Worm (Caenorhabditis elegans) whole organism, young adult: ENCODE data around the gene C04A11.5.

Experiments used
- B0035.1 ChIP-seq: sonication (generic microtip); optimal IDR thresholded peaks from 2 replicates; lab custom pipeline; 2016; ENCODE audit warnings: missing genetic modification characterization, mild to moderate bottlenecking, missing compliant biosample characterization, missing genotype, missing genetic modification reagents
- B0261.1 ChIP-seq: sonication (generic microtip); optimal IDR thresholded peaks from 2 replicates; lab custom pipeline; 2016; ENCODE audit warnings: mild to moderate bottlenecking, missing genetic modification characterization, moderate library complexity, missing compliant biosample characterization
- C06A6.2 ChIP-seq: fragments of 200-800 bp; sonication (Bioruptor generic); conservative IDR thresholded peaks from 2 replicates; pipeline ENCODE4 v1.3.6; 2022; ENCODE audit warnings: missing genetic modification characterization, missing compliant biosample characterization
- D2030.7 ChIP-seq: fragments of 200-800 bp; sonication (Bioruptor generic); IDR thresholded peaks from 2 replicates; pipeline ENCODE4 v1.3.6; 2022; ENCODE audit warnings: missing genetic modification reagents, missing genetic modification characterization, missing compliant biosample characterization
- F10E7.11 ChIP-seq: sonication (generic microtip); optimal IDR thresholded peaks from 2 replicates; lab custom pipeline; 2017; ENCODE audit warnings: mild to moderate bottlenecking, missing genetic modification characterization, moderate library complexity, missing compliant biosample characterization
- F23B12.7 ChIP-seq: sonication (generic microtip); optimal IDR thresholded peaks from 2 replicates; lab custom pipeline; 2017; ENCODE audit warnings: missing genetic modification characterization, mild to moderate bottlenecking, missing compliant biosample characterization, antibody characterized with exemption, moderate library complexity; ENCODE audit not compliant: insufficient read depth
- F33H1.4 ChIP-seq: fragments of 200-800 bp; sonication (Bioruptor generic); IDR thresholded peaks from 2 replicates; pipeline ENCODE4 v1.3.6; 2022; ENCODE audit warnings: missing genetic modification reagents, missing genetic modification characterization, missing compliant biosample characterization
- T07F8.4 ChIP-seq: sonication (generic microtip); optimal IDR thresholded peaks from 2 replicates; lab custom pipeline; 2016; ENCODE audit warnings: mild to moderate bottlenecking, missing genetic modification characterization, moderate library complexity, missing compliant biosample characterization
- T26A5.8 ChIP-seq: sonication (generic microtip); optimal IDR thresholded peaks from 2 replicates; lab custom pipeline; 2016; ENCODE audit warnings: missing genetic modification characterization, missing compliant biosample characterization
- Y53F4B.3 ChIP-seq: fragments of 200-800 bp; sonication (Bioruptor generic); IDR thresholded peaks from 2 replicates; pipeline ENCODE4 v1.3.6; 2022; ENCODE audit warnings: missing genetic modification reagents, missing genetic modification characterization, missing compliant biosample characterization
- Y53G8AR.9 ChIP-seq: fragments of 200-800 bp; sonication (Bioruptor generic); conservative IDR thresholded peaks from 2 replicates; pipeline ENCODE4 v1.3.6; 2022; ENCODE audit warnings: missing genetic modification reagents, missing genetic modification characterization, missing compliant biosample characterization
- aptf-2 ChIP-seq: fragments of 200-800 bp; sonication (Bioruptor generic); conservative IDR thresholded peaks from 2 replicates; pipeline ENCODE4 v1.3.6; 2022; ENCODE audit warnings: missing genetic modification reagents, missing genetic modification characterization, missing compliant biosample characterization
- aptf-3 ChIP-seq: fragments of 200-800 bp; sonication (Bioruptor generic); IDR thresholded peaks from 2 replicates; pipeline ENCODE4 v1.3.6; 2022; ENCODE audit warnings: missing genetic modification characterization, missing compliant biosample characterization
- atf-7 ChIP-seq: sonication (generic microtip); optimal IDR thresholded peaks from 2 replicates; lab custom pipeline; 2017; ENCODE audit warnings: mild to moderate bottlenecking, missing genetic modification characterization, missing compliant biosample characterization
- bed-2 ChIP-seq: fragments of 200-800 bp; sonication (Bioruptor generic); IDR thresholded peaks from 2 replicates; pipeline ENCODE4 v1.3.6; 2022; ENCODE audit warnings: missing genetic modification reagents, missing genetic modification characterization, missing compliant biosample characterization
- ceh-27 ChIP-seq: fragments of 200-800 bp; sonication (Bioruptor generic); optimal IDR thresholded peaks from 2 replicates; lab custom pipeline; 2018; ENCODE audit warnings: mild to moderate bottlenecking, missing genetic modification characterization, moderate library complexity, missing compliant biosample characterization
- ceh-40 ChIP-seq: fragments of 200-800 bp; sonication (Bioruptor generic); IDR thresholded peaks from 2 replicates; pipeline ENCODE4 v1.3.6; 2022; ENCODE audit warnings: missing genetic modification characterization, missing compliant biosample characterization
- ceh-79 ChIP-seq: sonication (generic microtip); optimal IDR thresholded peaks from 2 replicates; lab custom pipeline; 2017; ENCODE audit warnings: mild to moderate bottlenecking, missing genetic modification characterization, missing compliant biosample characterization
- dox-1 ChIP-seq: fragments of 200-800 bp; sonication (Bioruptor generic); IDR thresholded peaks from 2 replicates; pipeline ENCODE4 v1.3.6; 2022; ENCODE audit warnings: missing genetic modification reagents, missing genetic modification characterization, missing compliant biosample characterization
- efl-1 ChIP-seq: fragments of 150-350 bp; optimal IDR thresholded peaks from 2 replicates; lab custom pipeline; 2014; ENCODE audit warnings: missing biosample characterization, missing genetic modification reagents, missing genetic modification characterization
- egl-44 ChIP-seq: fragments of 200-800 bp; sonication (Bioruptor generic); IDR thresholded peaks from 2 replicates; pipeline ENCODE4 v1.3.6; 2022; ENCODE audit warnings: missing genetic modification reagents, missing genetic modification characterization, missing compliant biosample characterization
- gei-17 ChIP-seq: fragments of 200-800 bp; sonication (Bioruptor generic); optimal IDR thresholded peaks from 2 replicates; lab custom pipeline; 2018; ENCODE audit warnings: mild to moderate bottlenecking, missing genetic modification characterization, missing compliant biosample characterization
- hlh-26 ChIP-seq: fragments of 200-800 bp; sonication (Bioruptor generic); conservative IDR thresholded peaks from 2 replicates; pipeline ENCODE4 v1.3.6; 2022; ENCODE audit warnings: missing genetic modification reagents, missing genetic modification characterization, missing compliant biosample characterization
- hmg-1.2 ChIP-seq: fragments of 200-800 bp; sonication (Bioruptor generic); IDR thresholded peaks from 2 replicates; pipeline ENCODE4 v1.3.6; 2022; ENCODE audit warnings: missing genetic modification reagents, missing genetic modification characterization, missing compliant biosample characterization
- let-607 ChIP-seq, 2 experiments: fragments of 200-800 bp in 1 of 2; sonication (Bioruptor generic) in 1 of 2; sonication (generic microtip) in 1 of 2; optimal IDR thresholded peaks; 2 replicates each; lab custom pipeline; 2016 to 2018; ENCODE audit warnings: mild to moderate bottlenecking in 2 of 2, missing compliant biosample characterization in 2 of 2, missing genetic modification characterization in 2 of 2, moderate library complexity in 2 of 2, missing genotype in 1 of 2
- lin-35 ChIP-seq, 3 experiments: fragments of 150-350 bp in 2 of 3; sonication (generic microtip) in 1 of 3; optimal IDR thresholded peaks; 2 replicates each; lab custom pipeline; 2014 to 2018; ENCODE audit warnings: missing biosample characterization in 3 of 3, missing genetic modification characterization in 3 of 3, missing genetic modification reagents in 3 of 3
- lsl-1 ChIP-seq: fragments of 200-800 bp; sonication (Bioruptor generic); optimal IDR thresholded peaks from 2 replicates; lab custom pipeline; 2018; ENCODE audit warnings: mild to moderate bottlenecking, missing genetic modification characterization, moderate library complexity, missing compliant biosample characterization
- madf-10 ChIP-seq: sonication (generic microtip); optimal IDR thresholded peaks from 2 replicates; lab custom pipeline; 2016; ENCODE audit warnings: mild to moderate bottlenecking, missing genetic modification characterization, missing compliant biosample characterization
- madf-3 ChIP-seq: fragments of 200-800 bp; sonication (Bioruptor generic); IDR thresholded peaks from 2 replicates; pipeline ENCODE4 v1.3.6; 2022; ENCODE audit warnings: missing genetic modification reagents, missing genetic modification characterization, missing compliant biosample characterization
- madf-6 ChIP-seq: fragments of 200-800 bp; sonication (Bioruptor generic); IDR thresholded peaks from 2 replicates; pipeline ENCODE4 v1.3.6; 2022; ENCODE audit warnings: missing genetic modification reagents, missing genetic modification characterization, missing compliant biosample characterization
- mxl-1 ChIP-seq: sonication (generic microtip); optimal IDR thresholded peaks from 2 replicates; lab custom pipeline; 2016; ENCODE audit warnings: missing genetic modification characterization, missing compliant biosample characterization
- nfya-1 ChIP-seq: sonication (generic microtip); optimal IDR thresholded peaks from 2 replicates; lab custom pipeline; 2017; ENCODE audit warnings: antibody characterized with exemption, missing compliant biosample characterization, missing genetic modification characterization, borderline replicate concordance; ENCODE audit not compliant: insufficient read depth
- nfyb-1 ChIP-seq: fragments of 200-800 bp; sonication (Bioruptor generic); IDR thresholded peaks from 2 replicates; pipeline ENCODE4 v1.3.6; 2022; ENCODE audit warnings: missing genetic modification reagents, missing genetic modification characterization, missing compliant biosample characterization
- nhr-80 ChIP-seq: sonication (generic microtip); optimal IDR thresholded peaks from 2 replicates; lab custom pipeline; 2016; ENCODE audit warnings: missing genetic modification characterization, missing compliant biosample characterization
- nhr-90 ChIP-seq: sonication (generic microtip); optimal IDR thresholded peaks from 2 replicates; lab custom pipeline; 2016; ENCODE audit warnings: missing genotype, mild to moderate bottlenecking, missing genetic modification characterization, missing compliant biosample characterization
- pha-4 ChIP-seq: fragments of 150-350 bp; sonication (generic microtip); optimal IDR thresholded peaks from 2 replicates; lab custom pipeline; 2014; ENCODE audit warnings: missing biosample characterization, missing genetic modification reagents, missing genetic modification characterization
- rpc-1 ChIP-seq, 2 experiments: fragments of 150-350 bp in 1 of 2; sonication (generic microtip) in 1 of 2; optimal IDR thresholded peaks; 2 replicates each; lab custom pipeline; 2014 to 2018; ENCODE audit warnings: missing biosample characterization in 1 of 2, missing genetic modification characterization in 1 of 2, missing genetic modification reagents in 1 of 2, missing genotype in 1 of 2
- snpc-1.3 ChIP-seq: sonication (generic microtip); optimal IDR thresholded peaks from 2 replicates; lab custom pipeline; 2017; ENCODE audit warnings: missing genetic modification characterization, mild to moderate bottlenecking, missing compliant biosample characterization, antibody characterized with exemption, moderate library complexity, missing genotype, missing genetic modification reagents; ENCODE audit not compliant: insufficient read depth
- snpc-4 ChIP-seq, 5 experiments: fragments of 150-350 bp in 1 of 5; sonication (generic microtip) in 4 of 5; optimal IDR thresholded peaks; 2 replicates each; lab custom pipeline; 2014 to 2018; ENCODE audit warnings: missing genetic modification characterization in 5 of 5, missing biosample characterization in 3 of 5, antibody characterized with exemption in 2 of 5, mild to moderate bottlenecking in 2 of 5, missing compliant biosample characterization in 2 of 5, missing genotype in 2 of 5, moderate library complexity in 2 of 5, missing genetic modification reagents in 1 of 5
- somi-1 ChIP-seq: fragments of 200-800 bp; sonication (Bioruptor generic); optimal IDR thresholded peaks from 2 replicates; lab custom pipeline; 2018; ENCODE audit warnings: mild to moderate bottlenecking, missing genetic modification characterization, missing compliant biosample characterization
- sptf-2 ChIP-seq: fragments of 200-800 bp; sonication (Bioruptor generic); optimal IDR thresholded peaks from 2 replicates; lab custom pipeline; 2018; ENCODE audit warnings: mild to moderate bottlenecking, missing genetic modification characterization, missing compliant biosample characterization
- tbp1 ChIP-seq: fragments of 200-800 bp; sonication (Bioruptor generic); optimal IDR thresholded peaks from 2 replicates; lab custom pipeline; 2018; ENCODE audit warnings: mild to moderate bottlenecking, missing genetic modification characterization, missing compliant biosample characterization
- unc-130 ChIP-seq: sonication (generic microtip); optimal IDR thresholded peaks from 2 replicates; lab custom pipeline; 2016; ENCODE audit warnings: missing genetic modification reagents, missing genetic modification characterization, missing compliant biosample characterization
- unc-62 ChIP-seq: fragments of 150-350 bp; optimal IDR thresholded peaks from 2 replicates; lab custom pipeline; 2014; ENCODE audit warnings: missing biosample characterization, missing genetic modification reagents, missing genetic modification characterization
- ztf-18 ChIP-seq: sonication (generic microtip); optimal IDR thresholded peaks from 2 replicates; lab custom pipeline; 2016; ENCODE audit warnings: missing genotype, mild to moderate bottlenecking, missing genetic modification characterization, missing compliant biosample characterization
- ztf-28 ChIP-seq: fragments of 200-800 bp; sonication (Bioruptor generic); IDR thresholded peaks from 2 replicates; pipeline ENCODE4 v1.3.6; 2022; ENCODE audit warnings: missing genetic modification reagents, missing genetic modification characterization, missing compliant biosample characterization

Gene C04A11.5

DNA sequence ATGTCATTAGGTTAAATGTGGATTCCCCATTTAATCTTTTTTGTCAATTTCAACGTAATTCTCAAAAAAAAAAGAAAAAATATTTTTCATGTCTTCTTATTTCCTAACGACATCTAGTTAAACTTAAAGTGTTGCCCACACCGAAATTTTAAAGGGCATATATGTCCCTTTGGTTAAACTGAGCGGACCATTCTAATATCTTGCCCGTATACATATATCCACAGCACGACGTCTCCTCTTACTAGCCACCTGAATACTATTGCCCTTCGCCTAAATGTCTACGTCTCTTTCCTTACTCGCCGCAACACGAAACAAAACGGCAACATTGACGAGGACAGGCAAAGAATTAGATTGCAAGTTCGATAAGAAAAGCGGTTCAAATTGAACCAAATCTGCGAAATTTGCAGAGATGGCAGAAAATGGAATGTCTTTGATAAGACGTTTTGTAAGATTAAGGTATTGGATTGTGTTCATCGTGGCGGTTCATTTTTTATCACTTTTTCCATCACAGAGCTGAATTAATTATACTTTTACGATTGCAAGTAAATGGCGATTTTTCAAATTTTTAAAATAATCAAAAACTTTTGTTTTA lies 36.4 kb downstream of the C04A11.5 start (continued):
- TF ChIP-seq dox-1 (GFP tag; lab: Robert Waterston, UW): peak; percentile 98; the same call in 1 of the 2 replicates
- no peak for TF ChIP-seq nfya-1
- no peak for TF ChIP-seq unc-130 (GFP tag; lab: Kevin White, UChicago)
- TF ChIP-seq aptf-2 (GFP tag; lab: Robert Waterston, UW): no peak
- peak; percentile 95 for TF ChIP-seq pha-4 (tag; lab: Kevin White, UChicago)
- peak; percentile 69 for TF ChIP-seq ztf-18 (tag; lab: Kevin White, UChicago)
- TF ChIP-seq aptf-3 (GFP tag; lab: Robert Waterston, UW): no peak
- TF ChIP-seq madf-6 (GFP tag; lab: Robert Waterston, UW): no peak
- TF ChIP-seq lsl-1 (GFP tag; lab: Kevin White, UChicago): no peak
- peak; percentile 91 for TF ChIP-seq egl-44 (GFP tag; lab: Robert Waterston, UW)
- TF ChIP-seq rpc-1 (optimal IDR thresholded peaks at IDR 0.05; lab: Kevin White, UChicago): peak; percentile 15
- no peak for TF ChIP-seq rpc-1 (tag; optimal IDR thresholded peaks at IDR 0.05; lab: Kevin White, UChicago)
- peak; percentile 98 for TF ChIP-seq gei-17
- peak; percentile 99 for TF ChIP-seq atf-7 (tag; lab: Kevin White, UChicago)
- peak; percentile 86 for TF ChIP-seq mxl-1 (tag; lab: Kevin White, UChicago)
- TF ChIP-seq efl-1 (GFP tag; lab: Kevin White, UChicago): no peak
- TF ChIP-seq bed-2 (GFP tag; lab: Robert Waterston, UW): 0 out of 2 replicates have a peak, but pooled peaks have one; percentile 60
- no peak for TF ChIP-seq hlh-26 (GFP tag; lab: Robert Waterston, UW)
- TF ChIP-seq snpc-1.3 (tag; lab: Kevin White, UChicago): peak; percentile 10
- TF ChIP-seq lin-35 (GFP tag; optimal IDR thresholded peaks at IDR 0.05; lab: Kevin White, UChicago): peak in 2 of 3 experiments; percentile 88 to 98
- TF ChIP-seq unc-62 (GFP tag; lab: Kevin White, UChicago): peak; percentile 50
- TF ChIP-seq ceh-27 (GFP tag; lab: Kevin White, UChicago): peak; percentile 99
- TF ChIP-seq T26A5.8 (tag; lab: Kevin White, UChicago): no peak
- TF ChIP-seq ceh-79: peak; percentile 78
- TF ChIP-seq D2030.7 (GFP tag; lab: Robert Waterston, UW): no peak
- TF ChIP-seq B0035.1: peak; percentile 96
- peak; percentile 98 for TF ChIP-seq C06A6.2 (GFP tag; lab: Robert Waterston, UW)
- peak; percentile 33 for TF ChIP-seq F33H1.4 (GFP tag; lab: Robert Waterston, UW)
- peak; percentile 42 for TF ChIP-seq snpc-4 (GFP tag; optimal IDR thresholded peaks at IDR 0.05; lab: Kevin White, UChicago)
- TF ChIP-seq snpc-4 (tag; optimal IDR thresholded peaks at IDR 0.05; lab: Kevin White, UChicago): peak; percentile 60 to 91 (median 85)
- TF ChIP-seq F23B12.7 (tag; lab: Kevin White, UChicago): peak; percentile 98
- TF ChIP-seq nhr-90 (tag; lab: Kevin White, UChicago): peak; percentile 89
- peak; percentile 99 for TF ChIP-seq F10E7.11 (tag; lab: Kevin White, UChicago)
- peak; percentile 83 for TF ChIP-seq madf-3 (GFP tag; lab: Robert Waterston, UW)
- TF ChIP-seq nhr-80 (tag; lab: Kevin White, UChicago): peak; percentile 96
- peak; percentile 47 for TF ChIP-seq sptf-2 (GFP tag; lab: Kevin White, UChicago)
- TF ChIP-seq B0261.1: peak; percentile 68
- peak; percentile 98 for TF ChIP-seq somi-1 (GFP tag; lab: Kevin White, UChicago)
- no peak for TF ChIP-seq Y53F4B.3
- no peak; the same call in 1 of the 2 replicates for TF ChIP-seq ztf-28 (GFP tag; lab: Robert Waterston, UW)
- TF ChIP-seq Y53G8AR.9 (GFP tag; lab: Robert Waterston, UW): peak; percentile 97
- peak; percentile 75; the same call in 1 of the 2 replicates for TF ChIP-seq ceh-40 (GFP tag; lab: Robert Waterston, UW)
- peak; percentile 82 for TF ChIP-seq tbp1 (GFP tag; lab: Kevin White, UChicago)
- TF ChIP-seq madf-10: peak; percentile 97
- TF ChIP-seq nfyb-1 (GFP tag; lab: Robert Waterston, UW): peak; percentile 98
- peak; percentile 94 for TF ChIP-seq T07F8.4 (tag; lab: Kevin White, UChicago)
- TF ChIP-seq let-607 (tag; optimal IDR thresholded peaks at IDR 0.05; lab: Kevin White, UChicago): peak; percentile 73 to 95
- peak; percentile 86 for TF ChIP-seq hmg-1.2 (GFP tag; lab: Robert Waterston, UW)
